Fruit fly (Drosophila melanogaster) whole organism, wandering third instar larva: ENCODE results near the gene Tsp68C.

Experiments
- Abd-B ChIP-seq: fragments of >200 bp; optimal IDR thresholded peaks from 2 replicates; lab custom pipeline; 2017; ENCODE audit warnings: missing biosample characterization, missing genetic modification characterization
- Dif ChIP-seq: fragments of 200-275, 200-300 bp; sonication (Bioruptor generic); optimal IDR thresholded peaks from 2 replicates; lab custom pipeline; 2018; ENCODE audit warnings: missing biosample characterization, missing genetic modification characterization; ENCODE audit not compliant: partially characterized antibody
- Hr78 ChIP-seq: fragments of >200 bp; optimal IDR thresholded peaks from 2 replicates; lab custom pipeline; 2017; ENCODE audit warnings: missing biosample characterization, missing genetic modification characterization
- Jra ChIP-seq: sonication (Bioruptor generic); optimal IDR thresholded peaks from 2 replicates; lab custom pipeline; 2016; ENCODE audit warnings: missing biosample characterization, missing genetic modification characterization
- N ChIP-seq: fragments of >200 bp; optimal IDR thresholded peaks from 2 replicates; lab custom pipeline; 2018; ENCODE audit warnings: missing biosample characterization, missing external identifiers, missing genetic modification characterization
- foxo ChIP-seq, 2 experiments: fragments of 200-800 bp; sonication (Bioruptor generic); optimal IDR thresholded peaks; 2 replicates in 1 of 2; 3 replicates in 1 of 2; lab custom pipeline; 2016 to 2017; ENCODE audit warnings: missing biosample characterization in 2 of 2, missing genetic modification characterization in 2 of 2

- TF ChIP-seq Hr78 (GFP tag; lab: Kevin White, UChicago) (no peak), N (GFP tag; lab: Kevin White, UChicago) (no peak), Abd-B (GFP tag; lab: Kevin White, UChicago) (no peak), Jra (GFP tag; lab: Kevin White, UChicago) (no peak), Dif (GFP tag; lab: Kevin White, UChicago) (no peak), foxo (GFP tag; optimal IDR thresholded peaks at IDR 0.05; lab: Kevin White, UChicago) (no peak)
Measured at dm6 chr3L:13842140-13842539, 1.3 kb upstream of the Tsp68C start, which contains the start of gene CG8757.
